Fruit fly (Drosophila melanogaster) Kc167 (cell line): ENCODE measurements around the gene robl37BC.

Source experiments
- psq ChIP-seq: fragments of >200 bp; optimal IDR thresholded peaks from 2 replicates; lab custom pipeline; 2017; ENCODE audit warnings: missing external identifiers
- ttk ChIP-seq: sonication (Bioruptor generic); optimal IDR thresholded peaks from 2 replicates; lab custom pipeline; 2017; ENCODE audit warnings: missing external identifiers

DNA sequence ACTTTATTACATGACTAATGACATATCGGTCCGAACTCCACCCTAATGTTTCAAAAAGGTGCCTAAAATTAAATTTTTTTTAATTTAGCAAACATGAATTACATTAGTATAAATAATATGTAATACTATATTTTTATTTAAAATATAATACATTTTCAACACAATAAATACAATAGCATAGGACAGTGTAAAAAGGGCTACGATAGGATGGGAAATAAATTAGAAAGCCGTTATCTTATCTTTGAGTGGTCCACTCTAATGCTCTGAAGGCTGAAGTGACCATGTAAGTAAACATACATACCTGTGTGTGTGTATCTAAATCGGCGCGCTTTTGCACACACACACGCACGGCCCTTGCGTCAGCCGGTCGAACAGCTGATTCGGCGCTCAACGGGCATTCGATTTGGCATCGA lies 7.7 kb upstream of the robl37BC start, which contains the start of gene CG31793:
- TF ChIP-seq psq (lab: Kevin White, UChicago) = no peak
- TF ChIP-seq ttk (lab: Kevin White, UChicago) = no peak
